Fruit fly (Drosophila melanogaster) whole organism, wandering third instar larva: ENCODE data around the gene CG13403.

Experiments used
- Abd-B ChIP-seq: fragments of >200 bp; optimal IDR thresholded peaks from 2 replicates; lab custom pipeline; 2017; ENCODE audit warnings: missing biosample characterization, missing genetic modification characterization
- CG32264 ChIP-seq: fragments of 200-800 bp; sonication (Bioruptor generic); optimal IDR thresholded peaks from 2 replicates; lab custom pipeline; 2016; ENCODE audit warnings: missing biosample characterization, missing genetic modification characterization
- CG9705 ChIP-seq: fragments of 200-800 bp; sonication (Bioruptor generic); optimal IDR thresholded peaks from 2 replicates; lab custom pipeline; 2018; ENCODE audit warnings: missing biosample characterization, mild to moderate bottlenecking, missing genetic modification characterization
- CrebA ChIP-seq: fragments of 200-800 bp; sonication (Bioruptor generic); optimal IDR thresholded peaks from 2 replicates; lab custom pipeline; 2016; ENCODE audit warnings: missing biosample characterization, mild to moderate bottlenecking, missing genetic modification characterization, borderline replicate concordance
- Dfd ChIP-seq: fragments of >200 bp; optimal IDR thresholded peaks from 2 replicates; lab custom pipeline; 2017; ENCODE audit warnings: missing biosample characterization, missing genetic modification characterization
- Dif ChIP-seq: fragments of 200-275, 200-300 bp; sonication (Bioruptor generic); optimal IDR thresholded peaks from 2 replicates; lab custom pipeline; 2018; ENCODE audit warnings: missing biosample characterization, missing genetic modification characterization; ENCODE audit not compliant: partially characterized antibody
- GATAd ChIP-seq: sonication (Bioruptor generic); optimal IDR thresholded peaks from 2 replicates; lab custom pipeline; 2016; ENCODE audit warnings: missing biosample characterization, missing genetic modification characterization
- HLH106 ChIP-seq: fragments of 200-800 bp; optimal IDR thresholded peaks from 3 replicates; lab custom pipeline; 2019; ENCODE audit warnings: missing biosample characterization, mild to moderate bottlenecking, missing genetic modification characterization, moderate library complexity
- Hnf4 ChIP-seq: fragments of 200-800 bp; sonication (Bioruptor generic); optimal IDR thresholded peaks from 2 replicates; lab custom pipeline; 2016; ENCODE audit warnings: missing biosample characterization, mild to moderate bottlenecking, missing genetic modification characterization
- Hr78 ChIP-seq: fragments of >200 bp; optimal IDR thresholded peaks from 2 replicates; lab custom pipeline; 2017; ENCODE audit warnings: missing biosample characterization, missing genetic modification characterization
- Hr83 ChIP-seq: fragments of 200-300 bp; sonication (Bioruptor generic); optimal IDR thresholded peaks from 2 replicates; lab custom pipeline; 2016; ENCODE audit warnings: missing biosample characterization, mild to moderate bottlenecking, missing genetic modification characterization, moderate library complexity; ENCODE audit not compliant: poor library complexity, severe bottlenecking
- Jra ChIP-seq: sonication (Bioruptor generic); optimal IDR thresholded peaks from 2 replicates; lab custom pipeline; 2016; ENCODE audit warnings: missing biosample characterization, missing genetic modification characterization
- Mio ChIP-seq: sonication (Bioruptor generic); optimal IDR thresholded peaks from 2 replicates; lab custom pipeline; 2016; ENCODE audit warnings: missing biosample characterization, missing genetic modification characterization
- Myc ChIP-seq: fragments of >200 bp; optimal IDR thresholded peaks from 2 replicates; lab custom pipeline; 2017
- N ChIP-seq: fragments of >200 bp; optimal IDR thresholded peaks from 2 replicates; lab custom pipeline; 2018; ENCODE audit warnings: missing biosample characterization, missing external identifiers, missing genetic modification characterization
- OdsH ChIP-seq: fragments of 200-800 bp; sonication (Bioruptor generic); optimal IDR thresholded peaks from 2 replicates; lab custom pipeline; 2016; ENCODE audit warnings: missing biosample characterization, mild to moderate bottlenecking, missing genetic modification characterization
- Rel ChIP-seq, 2 experiments: fragments of 200-800 bp; sonication (Bioruptor generic) in 1 of 2; optimal IDR thresholded peaks; 2 replicates in 1 of 2; 3 replicates in 1 of 2; lab custom pipeline; 2016 to 2019; ENCODE audit warnings: mild to moderate bottlenecking in 2 of 2, missing biosample characterization in 2 of 2, missing genetic modification characterization in 2 of 2, moderate library complexity in 1 of 2
- Sp1 ChIP-seq: fragments of 200-800 bp; sonication (Bioruptor generic); optimal IDR thresholded peaks from 3 replicates; lab custom pipeline; 2019; ENCODE audit warnings: missing biosample characterization, mild to moderate bottlenecking, missing genetic modification characterization, moderate library complexity
- Vsx2 ChIP-seq: fragments of 200-300, 225-300 bp; sonication (Bioruptor generic); optimal IDR thresholded peaks from 2 replicates; lab custom pipeline; 2018; ENCODE audit warnings: missing biosample characterization, missing genetic modification characterization; ENCODE audit not compliant: partially characterized antibody
- br ChIP-seq: fragments of 200-800 bp; sonication (Bioruptor generic); optimal IDR thresholded peaks from 2 replicates; lab custom pipeline; 2016; ENCODE audit warnings: missing biosample characterization, missing genetic modification characterization
- brk ChIP-seq: fragments of 200-800 bp; sonication (Bioruptor generic); optimal IDR thresholded peaks from 2 replicates; lab custom pipeline; 2016; ENCODE audit warnings: missing biosample characterization, mild to moderate bottlenecking, missing genetic modification characterization
- dl ChIP-seq, 2 experiments: fragments of 175-275, 200-275 bp in 1 of 2; fragments of 200-275 bp in 1 of 2; sonication (Bioruptor generic); optimal IDR thresholded peaks; lab custom pipeline; 2018; ENCODE audit warnings: mild to moderate bottlenecking in 2 of 2, missing biosample characterization in 2 of 2, missing genetic modification characterization in 2 of 2, moderate library complexity in 2 of 2; ENCODE audit not compliant: partially characterized antibody in 2 of 2, insufficient read depth in 1 of 2
- dmrt93B ChIP-seq: fragments of 200-800 bp; sonication (Bioruptor generic); optimal IDR thresholded peaks from 2 replicates; lab custom pipeline; 2018; ENCODE audit warnings: missing biosample characterization, mild to moderate bottlenecking, missing genetic modification characterization
- dsf ChIP-seq: sonication (Bioruptor generic); optimal IDR thresholded peaks from 2 replicates; lab custom pipeline; 2016; ENCODE audit warnings: missing biosample characterization, missing genetic modification characterization, borderline replicate concordance
- ey ChIP-seq: fragments of 200-800 bp; sonication (Bioruptor generic); optimal IDR thresholded peaks from 2 replicates; lab custom pipeline; 2016; ENCODE audit warnings: missing biosample characterization, missing genetic modification characterization
- foxo ChIP-seq, 2 experiments: fragments of 200-800 bp; sonication (Bioruptor generic); optimal IDR thresholded peaks; 2 replicates in 1 of 2; 3 replicates in 1 of 2; lab custom pipeline; 2016 to 2017; ENCODE audit warnings: missing biosample characterization in 2 of 2, missing genetic modification characterization in 2 of 2
- fru ChIP-seq: fragments of 200-800 bp; sonication (Bioruptor generic); optimal IDR thresholded peaks from 3 replicates; lab custom pipeline; 2016; ENCODE audit warnings: missing biosample characterization, mild to moderate bottlenecking, missing genetic modification characterization
- h ChIP-seq: fragments of 200-800 bp; sonication (Bioruptor generic); optimal IDR thresholded peaks from 3 replicates; lab custom pipeline; 2016; ENCODE audit warnings: missing biosample characterization, mild to moderate bottlenecking, missing genetic modification characterization
- jim ChIP-seq: fragments of 175-275, 200-325 bp; sonication (Bioruptor generic); optimal IDR thresholded peaks from 2 replicates; lab custom pipeline; 2016; ENCODE audit warnings: missing biosample characterization, mild to moderate bottlenecking, missing genetic modification characterization
- lola ChIP-seq: fragments of >200 bp; optimal IDR thresholded peaks from 2 replicates; lab custom pipeline; 2017; ENCODE audit warnings: missing biosample characterization, missing genetic modification characterization
- pan ChIP-seq: fragments of >200 bp; optimal IDR thresholded peaks from 2 replicates; lab custom pipeline; 2017
- psq ChIP-seq: fragments of 200-800 bp; sonication (Bioruptor generic); optimal IDR thresholded peaks from 3 replicates; lab custom pipeline; 2017; ENCODE audit warnings: missing biosample characterization, mild to moderate bottlenecking, missing genetic modification characterization, moderate library complexity
- rgr ChIP-seq: fragments of 200-800 bp; sonication (Bioruptor generic); optimal IDR thresholded peaks from 3 replicates; lab custom pipeline; 2016; ENCODE audit warnings: missing biosample characterization, mild to moderate bottlenecking, missing genetic modification characterization
- sage ChIP-seq: fragments of 200-800 bp; sonication (Bioruptor generic); optimal IDR thresholded peaks from 2 replicates; lab custom pipeline; 2016; ENCODE audit warnings: missing biosample characterization, mild to moderate bottlenecking, missing genetic modification characterization
- sv ChIP-seq: fragments of 200-800 bp; sonication (Bioruptor generic); optimal IDR thresholded peaks from 3 replicates; lab custom pipeline; 2016; ENCODE audit warnings: missing biosample characterization, missing genetic modification characterization
- tai ChIP-seq: sonication (Bioruptor generic); optimal IDR thresholded peaks from 2 replicates; lab custom pipeline; 2016; ENCODE audit warnings: missing biosample characterization, missing genetic modification characterization
- usp ChIP-seq: fragments of >200 bp; optimal IDR thresholded peaks from 2 replicates; lab custom pipeline; 2017; ENCODE audit warnings: missing biosample characterization, missing genetic modification characterization
- woc ChIP-seq: sonication (Bioruptor generic); optimal IDR thresholded peaks from 2 replicates; lab custom pipeline; 2016; ENCODE audit warnings: missing biosample characterization, mild to moderate bottlenecking, missing genetic modification characterization

CG13403 gene

dm6 chrX:14218045-14218483 lies 26.2 kb upstream of the CG13403 start:
- TF ChIP-seq CrebA (GFP tag; lab: Kevin White, UChicago), result peak; percentile 92
- TF ChIP-seq lola, result no peak
- peak; percentile 93 for TF ChIP-seq dmrt93B (GFP tag; lab: Kevin White, UChicago)
- TF ChIP-seq CG9705 (GFP tag; lab: Kevin White, UChicago), result peak; percentile 92
- peak; percentile 54 for TF ChIP-seq GATAd (GFP tag; lab: Kevin White, UChicago)
- peak; percentile 94 for TF ChIP-seq Dfd (GFP tag; lab: Kevin White, UChicago)
- peak; percentile 89 for TF ChIP-seq Jra (GFP tag; lab: Kevin White, UChicago)
- TF ChIP-seq sage, result peak; percentile 95
- peak; percentile 98 for TF ChIP-seq HLH106 (tag; lab: Kevin White, UChicago)
- TF ChIP-seq Sp1, result peak; percentile 98
- peak; percentile 97 for TF ChIP-seq OdsH (GFP tag; lab: Kevin White, UChicago)
- peak; percentile 32 to 98 for TF ChIP-seq foxo (GFP tag; optimal IDR thresholded peaks at IDR 0.05; lab: Kevin White, UChicago)
- TF ChIP-seq rgr (GFP tag; lab: Kevin White, UChicago), result peak; percentile 97
- TF ChIP-seq Rel (GFP tag; optimal IDR thresholded peaks at IDR 0.05; lab: Kevin White, UChicago), result peak; percentile 75
- peak; percentile 84 for TF ChIP-seq Rel (tag; optimal IDR thresholded peaks at IDR 0.05; lab: Kevin White, UChicago)
- TF ChIP-seq Hr78 (GFP tag; lab: Kevin White, UChicago), result no peak
- no peak for TF ChIP-seq N (GFP tag; lab: Kevin White, UChicago)
- no peak for TF ChIP-seq Hr83 (GFP tag; lab: Kevin White, UChicago)
- TF ChIP-seq dsf (GFP tag; lab: Kevin White, UChicago), result peak; percentile 70
- no peak for TF ChIP-seq usp
- peak; percentile 93 for TF ChIP-seq ey
- no peak for TF ChIP-seq jim (GFP tag; lab: Kevin White, UChicago)
- peak; percentile 97 for TF ChIP-seq fru (GFP tag; lab: Kevin White, UChicago)
- no peak for TF ChIP-seq pan
- TF ChIP-seq tai (GFP tag; lab: Kevin White, UChicago), result no peak
- peak; percentile 79 for TF ChIP-seq sv (GFP tag; lab: Kevin White, UChicago)
- TF ChIP-seq Hnf4 (GFP tag; lab: Kevin White, UChicago), result peak; percentile 95
- TF ChIP-seq CG32264 (GFP tag; lab: Kevin White, UChicago), result peak; percentile 79
- TF ChIP-seq dl (GFP tag; optimal IDR thresholded peaks at IDR 0.05; lab: Kevin White, UChicago; ENCODE audit: insufficient read depth in 1 of 2, partially characterized antibody in 2 of 2), result no peak
- peak; percentile 98 for TF ChIP-seq h (GFP tag; lab: Kevin White, UChicago)
- no peak for TF ChIP-seq Vsx2 (GFP tag; lab: Kevin White, UChicago)
- TF ChIP-seq Myc (lab: Kevin White, UChicago), result no peak
- no peak for TF ChIP-seq Mio
- peak; percentile 92 for TF ChIP-seq brk
- TF ChIP-seq woc (GFP tag; lab: Kevin White, UChicago), result peak; percentile 90
- TF ChIP-seq psq, result peak; percentile 94
- peak; percentile 50 for TF ChIP-seq Dif
- peak; percentile 94 for TF ChIP-seq br (GFP tag; lab: Kevin White, UChicago)
- no peak for TF ChIP-seq Abd-B (GFP tag; lab: Kevin White, UChicago)

dm6 chrX:14216844-14217243 lies 25.0 kb upstream of the CG13403 start:
- TF ChIP-seq OdsH (GFP tag; lab: Kevin White, UChicago) (no peak), Hr83 (GFP tag; lab: Kevin White, UChicago) (no peak)

- TF ChIP-seq OdsH (GFP tag; lab: Kevin White, UChicago) (peak; percentile 0), Jra (GFP tag; lab: Kevin White, UChicago) (no peak), HLH106 (tag; lab: Kevin White, UChicago) (peak; percentile 44), psq (peak; percentile 7), Hr83 (GFP tag; lab: Kevin White, UChicago) (no peak), h (GFP tag; lab: Kevin White, UChicago) (peak; percentile 8), Sp1 (peak; percentile 2), Mio (no peak), foxo (GFP tag; optimal IDR thresholded peaks at IDR 0.05; lab: Kevin White, UChicago) (no peak), fru (GFP tag; lab: Kevin White, UChicago) (peak; percentile 9), Rel (GFP tag; optimal IDR thresholded peaks at IDR 0.05; lab: Kevin White, UChicago) (no peak), Rel (tag; optimal IDR thresholded peaks at IDR 0.05; lab: Kevin White, UChicago) (peak; percentile 36)
These were observed 24.0 kb upstream of the CG13403 start for dm6 chrX:14215834-14216233.
